Worm (Caenorhabditis elegans) whole organism, L1 larva: ENCODE data around the gene ddx-35.

Source experiments
- C04F5.9 ChIP-seq: sonication (generic microtip); optimal IDR thresholded peaks from 2 replicates; lab custom pipeline; 2016; ENCODE audit warnings: missing genetic modification characterization, missing compliant biosample characterization
- C16A3.4 ChIP-seq: fragments of 150-350 bp; optimal IDR thresholded peaks from 2 replicates; lab custom pipeline; 2014; ENCODE audit warnings: missing biosample characterization, missing genetic modification characterization
- F16B12.6 ChIP-seq: fragments of 150-350 bp; optimal IDR thresholded peaks from 2 replicates; lab custom pipeline; 2014; ENCODE audit warnings: missing biosample characterization, missing genetic modification characterization
- alr-1 ChIP-seq: fragments of 200-800 bp; sonication (Bioruptor generic); optimal IDR thresholded peaks from 2 replicates; lab custom pipeline; 2018; ENCODE audit warnings: borderline replicate concordance, mild to moderate bottlenecking, missing genetic modification characterization, missing compliant biosample characterization
- blmp-1 ChIP-seq: fragments of 150-350 bp; optimal IDR thresholded peaks from 2 replicates; lab custom pipeline; 2014; ENCODE audit warnings: missing biosample characterization, missing genetic modification characterization
- ceh-82 ChIP-seq, 3 experiments: fragments of 150-350 bp in 1 of 3; sonication (generic microtip) in 2 of 3; optimal IDR thresholded peaks; 2 replicates each; lab custom pipeline; 2014 to 2017; ENCODE audit warnings: missing biosample characterization in 3 of 3, missing genetic modification characterization in 3 of 3
- dpl-1 ChIP-seq, 3 experiments: fragments of 150-350 bp in 2 of 3; sonication (generic microtip) in 1 of 3; optimal IDR thresholded peaks; 2 replicates each; lab custom pipeline; 2014 to 2017; ENCODE audit warnings: missing biosample characterization in 3 of 3, missing genetic modification characterization in 3 of 3, missing genetic modification reagents in 3 of 3
- dsc-1 ChIP-seq: sonication (generic microtip); optimal IDR thresholded peaks from 2 replicates; lab custom pipeline; 2016; ENCODE audit warnings: mild to moderate bottlenecking, missing genetic modification characterization, missing compliant biosample characterization
- efl-1 ChIP-seq, 4 experiments: fragments of 150-350 bp; optimal IDR thresholded peaks in 3 of 4; peaks in 1 of 4; 1 replicate in 1 of 4; 2 replicates in 3 of 4; lab custom pipeline; 2014; ENCODE audit warnings: missing biosample characterization in 2 of 4, missing genetic modification characterization in 2 of 4, missing genetic modification reagents in 2 of 4
- efl-3 ChIP-seq: fragments of 200-800 bp; sonication (Bioruptor generic); optimal IDR thresholded peaks from 2 replicates; lab custom pipeline; 2018; ENCODE audit warnings: mild to moderate bottlenecking, missing genetic modification characterization, missing compliant biosample characterization
- fkh-10 ChIP-seq: sonication (generic microtip); optimal IDR thresholded peaks from 2 replicates; lab custom pipeline; 2017; ENCODE audit warnings: missing biosample characterization, missing genetic modification reagents, missing genetic modification characterization
- fos-1 ChIP-seq: fragments of 150-350 bp; optimal IDR thresholded peaks from 2 replicates; lab custom pipeline; 2014; ENCODE audit warnings: missing biosample characterization, missing genetic modification characterization
- hlh-4 ChIP-seq: sonication (generic microtip); optimal IDR thresholded peaks from 2 replicates; lab custom pipeline; 2016; ENCODE audit warnings: mild to moderate bottlenecking, missing genetic modification characterization, missing compliant biosample characterization
- hpl-2 ChIP-seq: fragments of 150-350 bp; optimal IDR thresholded peaks from 2 replicates; lab custom pipeline; 2014; ENCODE audit warnings: missing biosample characterization, missing genetic modification reagents, missing genetic modification characterization
- lin-13 ChIP-seq: fragments of 150-350 bp; optimal IDR thresholded peaks from 2 replicates; lab custom pipeline; 2014; ENCODE audit warnings: missing biosample characterization, missing genetic modification reagents, missing genetic modification characterization
- lin-15B ChIP-seq: fragments of 150-350 bp; sonication (generic microtip); optimal IDR thresholded peaks from 3 replicates; lab custom pipeline; 2014; ENCODE audit warnings: missing biosample characterization, missing genetic modification characterization
- lin-35 ChIP-seq, 2 experiments: fragments of 150-350 bp; optimal IDR thresholded peaks; 2 replicates each; lab custom pipeline; 2014; ENCODE audit warnings: missing biosample characterization in 2 of 2, missing genetic modification characterization in 2 of 2, missing genetic modification reagents in 2 of 2
- lin-39 ChIP-seq: fragments of 150-350 bp; optimal IDR thresholded peaks from 2 replicates; lab custom pipeline; 2014; ENCODE audit warnings: missing biosample characterization, missing genetic modification reagents, missing genetic modification characterization
- lsy-2 ChIP-seq, 2 experiments: fragments of 150-350 bp; optimal IDR thresholded peaks; 2 replicates each; lab custom pipeline; 2014; ENCODE audit warnings: missing biosample characterization in 2 of 2, missing genetic modification characterization in 2 of 2
- mab-9 ChIP-seq: fragments of 200-800 bp; sonication (Bioruptor generic); IDR thresholded peaks from 2 replicates; pipeline ENCODE4 v1.3.6; 2022; ENCODE audit warnings: missing genetic modification reagents, missing genetic modification characterization, missing compliant biosample characterization
- mef-2 ChIP-seq: fragments of 150-350 bp; optimal IDR thresholded peaks from 2 replicates; lab custom pipeline; 2014; ENCODE audit warnings: missing biosample characterization, missing genetic modification characterization
- mep-1 ChIP-seq: fragments of 150-350 bp; optimal IDR thresholded peaks from 2 replicates; lab custom pipeline; 2014; ENCODE audit warnings: missing biosample characterization, missing genetic modification characterization
- nhr-11 ChIP-seq: fragments of 150-350 bp; optimal IDR thresholded peaks from 2 replicates; lab custom pipeline; 2014; ENCODE audit warnings: missing biosample characterization, missing genetic modification characterization
- nhr-84 ChIP-seq: sonication (generic microtip); optimal IDR thresholded peaks from 2 replicates; lab custom pipeline; 2017; ENCODE audit warnings: missing biosample characterization, missing genetic modification characterization
- nhr-85 ChIP-seq: sonication (generic microtip); peaks from one replicate; lab custom pipeline; 2016; ENCODE audit warnings: missing genetic modification characterization, inconsistent platforms, missing compliant biosample characterization
- nhr-90 ChIP-seq: sonication (generic microtip); optimal IDR thresholded peaks from 2 replicates; lab custom pipeline; 2016; ENCODE audit warnings: mild to moderate bottlenecking, missing genetic modification characterization, missing compliant biosample characterization; ENCODE audit not compliant: poor library complexity
- pqm-1 ChIP-seq: sonication (generic microtip); optimal IDR thresholded peaks from 3 replicates; lab custom pipeline; 2017; ENCODE audit warnings: missing biosample characterization, missing genetic modification characterization
- skn-1 ChIP-seq: fragments of 150-350 bp; optimal IDR thresholded peaks from 2 replicates; lab custom pipeline; 2014; ENCODE audit warnings: missing biosample characterization, missing genetic modification characterization
- snpc-4 ChIP-seq: fragments of 150-350 bp; optimal IDR thresholded peaks from 2 replicates; lab custom pipeline; 2014; ENCODE audit warnings: missing biosample characterization, missing genetic modification characterization
- snu-23 ChIP-seq: sonication (generic microtip); optimal IDR thresholded peaks from 2 replicates; lab custom pipeline; 2016; ENCODE audit warnings: missing genetic modification characterization, missing compliant biosample characterization
- sptf-1 ChIP-seq: fragments of 150-350 bp; optimal IDR thresholded peaks from 2 replicates; lab custom pipeline; 2014; ENCODE audit warnings: missing biosample characterization, missing genetic modification characterization
- tbx-2 ChIP-seq: sonication (generic microtip); optimal IDR thresholded peaks from 2 replicates; lab custom pipeline; 2016; ENCODE audit warnings: missing genetic modification characterization, missing compliant biosample characterization
- unc-62 ChIP-seq: fragments of 150-350 bp; optimal IDR thresholded peaks from 2 replicates; lab custom pipeline; 2014; ENCODE audit warnings: missing biosample characterization, missing genetic modification reagents, missing genetic modification characterization
- unc-86 ChIP-seq: sonication (generic microtip); optimal IDR thresholded peaks from 2 replicates; lab custom pipeline; 2016; ENCODE audit warnings: missing genetic modification characterization, missing compliant biosample characterization
- xbp-1 ChIP-seq: sonication (generic microtip); optimal IDR thresholded peaks from 2 replicates; lab custom pipeline; 2016; ENCODE audit warnings: missing genetic modification characterization, missing compliant biosample characterization
- ztf-11 ChIP-seq, 2 experiments: sonication (generic microtip); optimal IDR thresholded peaks; 2 replicates each; lab custom pipeline; 2016 to 2017; ENCODE audit warnings: missing genetic modification characterization in 2 of 2, missing biosample characterization in 1 of 2, missing compliant biosample characterization in 1 of 2

ddx-35 gene

DNA sequence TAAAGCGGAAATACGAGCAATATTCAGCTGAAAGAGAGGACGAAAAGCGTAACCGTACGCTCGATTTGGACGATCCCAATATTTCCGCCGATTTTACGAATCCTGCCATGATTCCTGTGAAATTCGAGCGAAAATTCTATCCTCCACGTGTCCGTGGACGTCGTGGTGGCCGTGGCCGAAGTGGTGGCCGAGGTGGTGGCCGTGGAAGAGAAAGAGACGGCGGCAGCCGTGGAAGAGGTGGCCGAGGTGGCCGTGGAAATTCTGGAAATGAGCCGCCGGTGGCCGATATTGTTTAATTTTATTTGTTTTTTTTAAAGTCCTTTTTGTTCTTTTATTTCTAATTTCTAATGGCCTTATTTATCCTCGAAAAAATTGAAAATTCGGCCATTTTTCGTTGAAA is 46.0 kb downstream of the ddx-35 start (continued):
- TF ChIP-seq C04F5.9 (tag; lab: Kevin White, UChicago), result no peak
- TF ChIP-seq snu-23 (GFP tag; lab: Kevin White, UChicago), result no peak
- no peak for TF ChIP-seq mef-2 (tag; lab: Kevin White, UChicago)
- TF ChIP-seq, all 84 proteins: peak for 0

DNA sequence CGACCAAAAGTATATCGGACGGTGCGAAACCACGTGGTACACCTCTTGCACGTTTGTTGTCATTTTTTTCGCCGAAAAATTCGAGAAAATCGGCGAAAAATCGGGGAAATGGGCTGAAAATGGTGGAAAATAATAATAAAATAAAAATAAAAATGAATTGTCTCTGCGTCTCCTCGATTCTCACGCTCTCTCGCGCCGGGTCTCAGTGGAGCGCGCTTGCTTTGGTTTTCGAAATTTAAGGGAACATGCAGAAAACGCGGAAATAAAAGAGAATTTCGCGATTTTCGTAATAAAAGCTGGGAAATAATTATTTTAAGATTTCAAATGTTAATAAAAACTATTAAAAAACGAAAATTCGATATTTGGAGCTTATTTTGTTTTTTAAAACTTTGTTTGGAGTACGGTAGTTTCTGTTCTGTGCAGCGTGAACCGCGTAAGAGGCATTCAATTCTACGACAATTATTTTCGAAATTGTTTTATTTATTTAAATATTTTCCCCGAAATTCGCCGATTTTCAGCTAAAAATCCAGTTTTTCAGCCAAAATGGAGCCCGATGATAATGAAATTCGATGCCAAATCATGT is 58.3 kb downstream of the ddx-35 start, which contains the start of the genes ave-1 and M01G5.1:
TSS of gene ave-1 (minus strand) at position 113 of the 583 bp plus-strand sequence.
TSS of gene M01G5.1 (plus strand) at position 539 of the 583 bp plus-strand sequence.
- TF ChIP-seq nhr-11 (no peak), efl-3 (GFP tag; lab: Kevin White, UChicago) (no peak), nhr-90 (peak; percentile 9), F16B12.6 (tag; lab: Kevin White, UChicago) (peak; percentile 41), hpl-2 (no peak), lin-15B (tag; lab: Kevin White, UChicago) (peak; percentile 22), lin-13 (GFP tag; lab: Kevin White, UChicago) (peak; percentile 25), tbx-2 (tag; lab: Kevin White, UChicago) (peak; percentile 36), ceh-82 (tag; optimal IDR thresholded peaks at IDR 0.05; lab: Kevin White, UChicago) (peak in 1 of 3 experiments; percentile 66), skn-1 (tag; lab: Kevin White, UChicago) (peak; percentile 29), dsc-1 (tag; lab: Kevin White, UChicago) (no peak), dpl-1 (GFP tag; optimal IDR thresholded peaks at IDR 0.05; lab: Kevin White, UChicago) (peak; percentile 41 to 68 (median 50)), lin-35 (GFP tag; optimal IDR thresholded peaks at IDR 0.05; lab: Kevin White, UChicago) (peak; percentile 39 to 49), pqm-1 (tag; lab: Kevin White, UChicago) (no peak), fkh-10 (no peak), mep-1 (tag; lab: Kevin White, UChicago) (peak; percentile 71), snpc-4 (tag; lab: Kevin White, UChicago) (no peak), alr-1 (no peak), nhr-84 (tag; lab: Kevin White, UChicago) (no peak), snu-23 (GFP tag; lab: Kevin White, UChicago) (peak; percentile 48), xbp-1 (tag; lab: Kevin White, UChicago) (peak; percentile 35), lsy-2 (tag; optimal IDR thresholded peaks at IDR 0.05; lab: Kevin White, UChicago) (peak; percentile 65 to 75), ztf-11 (tag; optimal IDR thresholded peaks at IDR 0.05; lab: Kevin White, UChicago) (no peak), fos-1 (tag; lab: Kevin White, UChicago) (no peak), unc-62 (GFP tag; lab: Kevin White, UChicago) (no peak), C16A3.4 (tag; lab: Kevin White, UChicago) (no peak), lin-39 (tag; lab: Kevin White, UChicago) (no peak), blmp-1 (peak; percentile 24), efl-1 (optimal IDR thresholded peaks at IDR 0.05; lab: Kevin White, UChicago) (peak; percentile 46 to 49), efl-1 (GFP tag; optimal IDR thresholded peaks at IDR 0.05 in 1 of 2; lab: Kevin White, UChicago) (peak; percentile 63 to 93), nhr-85 (tag; lab: Kevin White, UChicago) (peak; percentile 50)
- TF ChIP-seq, all 84 proteins: peak for 16

DNA sequence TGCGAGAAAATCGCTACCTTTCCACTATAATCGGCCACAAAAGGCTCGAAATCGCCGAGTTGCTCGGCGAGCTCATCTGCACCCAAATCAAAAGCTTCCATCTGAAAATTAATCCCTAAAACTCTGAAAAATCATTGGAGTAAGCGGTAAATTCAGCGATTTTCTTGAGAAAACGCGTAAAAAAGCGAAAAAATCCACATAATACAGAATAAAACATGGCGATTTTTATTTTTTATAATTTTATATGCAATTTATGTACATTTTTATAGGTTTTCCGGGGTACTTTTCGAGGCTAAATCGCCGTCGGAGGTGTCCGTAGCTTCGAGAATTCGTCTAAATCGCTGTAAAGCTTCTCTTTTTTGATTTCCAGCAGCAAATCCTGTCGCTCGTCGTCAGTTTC is 59.0 kb downstream of the ddx-35 start, which contains the start of gene Y82E9BR.19:
TSS of gene Y82E9BR.19 (minus strand) at position 101 of the 400 bp plus-strand sequence.
- TF ChIP-seq C16A3.4 (tag; lab: Kevin White, UChicago) (no peak), unc-62 (GFP tag; lab: Kevin White, UChicago) (no peak), unc-86 (tag; lab: Kevin White, UChicago) (no peak), snu-23 (GFP tag; lab: Kevin White, UChicago) (no peak), blmp-1 (no peak), sptf-1 (no peak), dpl-1 (GFP tag; optimal IDR thresholded peaks at IDR 0.05; lab: Kevin White, UChicago) (no peak), pqm-1 (tag; lab: Kevin White, UChicago) (no peak), mab-9 (GFP tag; lab: Robert Waterston, UW) (no peak), nhr-85 (tag; lab: Kevin White, UChicago) (no peak), hlh-4 (tag; lab: Kevin White, UChicago) (no peak), ztf-11 (tag; optimal IDR thresholded peaks at IDR 0.05; lab: Kevin White, UChicago) (no peak), mef-2 (tag; lab: Kevin White, UChicago) (no peak)
